Worm (Caenorhabditis elegans): Measurements from ENCODE around the gene B0507.5.

The B0507.5 gene

DNA sequence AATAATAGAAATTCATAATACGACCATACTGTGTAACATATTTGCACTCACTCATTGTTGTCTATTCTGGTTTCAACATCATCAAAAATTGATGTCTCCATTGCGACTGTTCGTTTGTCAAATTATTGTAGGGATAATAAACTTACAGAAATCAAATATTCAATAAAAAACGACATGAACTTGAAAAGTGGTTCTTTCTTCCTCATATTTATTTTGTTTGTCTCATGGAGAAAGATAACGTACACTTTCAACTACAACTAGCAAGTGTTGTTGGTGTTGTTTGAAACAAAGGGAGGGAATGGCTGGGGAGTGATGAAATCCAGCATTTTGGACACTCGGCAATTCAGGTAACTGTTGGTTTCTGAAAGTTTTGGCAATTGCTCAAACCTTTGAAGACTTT is 12.4 kb downstream of the B0507.5 start, which contains the start of gene B0507.9:
TSS of gene B0507.9 (minus strand) at position 101 of the 400 bp plus-strand sequence.
- no peak for TF ChIP-seq snpc-4 (tag; optimal IDR thresholded peaks at IDR 0.05)
- no peak for TF ChIP-seq Y55F3AM.14 (GFP tag; optimal IDR thresholded peaks at IDR 0.05)
- TF ChIP-seq egl-27 (tag; optimal IDR thresholded peaks at IDR 0.05): no peak
- no peak for TF ChIP-seq nhr-6 (tag; optimal IDR thresholded peaks at IDR 0.05)
- TF ChIP-seq mdl-1 (tag; optimal IDR thresholded peaks at IDR 0.05): no peak
- no peak for TF ChIP-seq C34F6.9 (tag; optimal IDR thresholded peaks at IDR 0.05)
- TF ChIP-seq ztf-1 (GFP tag; conservative IDR thresholded peaks at IDR 0.05): no peak
- TF ChIP-seq nhr-25 (tag; optimal IDR thresholded peaks at IDR 0.05): no peak
- no peak for TF ChIP-seq ztf-11 (tag; optimal IDR thresholded peaks at IDR 0.05)
- no peak for TF ChIP-seq gmeb-1 (tag; optimal IDR thresholded peaks at IDR 0.05)
- no peak for TF ChIP-seq skn-1 (tag; optimal IDR thresholded peaks at IDR 0.05)
- no peak for TF ChIP-seq lin-39 (tag; optimal IDR thresholded peaks at IDR 0.05)
- TF ChIP-seq nhr-21 (tag; optimal IDR thresholded peaks at IDR 0.05): no peak

DNA sequence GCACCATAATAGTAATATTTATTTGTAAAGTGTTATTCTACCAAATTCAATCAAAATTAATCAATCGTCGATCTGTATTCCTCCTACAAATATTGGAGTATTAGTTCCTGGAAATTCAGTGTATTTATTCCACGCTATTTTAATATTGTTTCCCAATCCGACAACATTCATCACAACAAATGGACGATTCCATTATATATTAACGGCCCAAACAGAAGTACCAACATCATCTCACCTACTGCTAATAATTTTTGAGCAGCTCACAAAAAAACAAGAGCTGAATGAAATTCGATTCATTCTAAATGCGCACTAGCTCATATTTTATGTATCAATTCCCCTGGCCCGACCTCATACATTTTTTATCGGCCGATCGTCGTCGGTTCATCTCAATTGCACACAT is 13.5 kb downstream of the B0507.5 start:
- TF ChIP-seq nhr-10 (tag; optimal IDR thresholded peaks at IDR 0.05) (no peak), unc-55 (GFP tag; optimal IDR thresholded peaks at IDR 0.05) (peak; percentile 44)

DNA sequence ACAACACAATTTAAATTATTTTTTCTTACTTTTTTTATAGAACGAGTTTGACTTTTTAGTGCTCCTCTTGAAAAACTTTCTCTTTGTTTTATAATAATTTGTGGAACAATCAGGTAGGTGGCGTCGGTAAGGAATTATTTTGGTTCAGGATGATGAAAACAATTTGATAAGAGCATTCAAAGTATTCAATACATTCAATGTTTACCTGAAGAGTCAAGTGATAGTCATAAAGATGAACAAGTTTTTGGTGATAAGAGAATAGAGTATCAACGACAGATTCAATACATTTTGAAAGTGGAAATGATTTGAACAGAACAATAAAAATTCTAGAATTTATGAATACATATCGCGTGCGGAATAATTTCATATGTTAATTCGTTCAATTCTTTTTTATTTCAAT is 14.0 kb downstream of the B0507.5 start:
- TF ChIP-seq C34F6.9 (tag; optimal IDR thresholded peaks at IDR 0.05) (no peak), sma-9 (GFP tag; optimal IDR thresholded peaks at IDR 0.05) (peak; percentile 34), sma-9 (tag; optimal IDR thresholded peaks at IDR 0.05) (no peak), crh-2 (tag; optimal IDR thresholded peaks at IDR 0.05) (peak; percentile 32), lin-11 (tag; optimal IDR thresholded peaks at IDR 0.05) (no peak), lin-39 (tag; optimal IDR thresholded peaks at IDR 0.05) (no peak), R02D3.7 (tag; optimal IDR thresholded peaks at IDR 0.05) (no peak), gmeb-1 (tag; optimal IDR thresholded peaks at IDR 0.05) (no peak), lsy-2 (tag; optimal IDR thresholded peaks at IDR 0.05) (no peak), ztf-1 (GFP tag; conservative IDR thresholded peaks at IDR 0.05) (no peak), sma-3 (GFP tag; optimal IDR thresholded peaks at IDR 0.05) (no peak), blmp-1 (tag; optimal IDR thresholded peaks at IDR 0.05; ENCODE audit: insufficient read depth) (no peak), ZK546.5 (tag; optimal IDR thresholded peaks at IDR 0.05) (no peak), ama-1 (optimal IDR thresholded peaks at IDR 0.05) (no peak), fos-1 (tag; optimal IDR thresholded peaks at IDR 0.05) (peak; percentile 63), egl-27 (tag; optimal IDR thresholded peaks at IDR 0.05) (no peak), nhr-23 (tag; optimal IDR thresholded peaks at IDR 0.05) (no peak), nhr-129 (tag; optimal IDR thresholded peaks at IDR 0.05) (no peak), nhr-21 (tag; optimal IDR thresholded peaks at IDR 0.05) (no peak), ceh-82 (tag; optimal IDR thresholded peaks at IDR 0.05) (no peak), mbf-1 (tag; optimal IDR thresholded peaks at IDR 0.05) (no peak), sem-4 (tag; optimal IDR thresholded peaks at IDR 0.05) (no peak)

DNA sequence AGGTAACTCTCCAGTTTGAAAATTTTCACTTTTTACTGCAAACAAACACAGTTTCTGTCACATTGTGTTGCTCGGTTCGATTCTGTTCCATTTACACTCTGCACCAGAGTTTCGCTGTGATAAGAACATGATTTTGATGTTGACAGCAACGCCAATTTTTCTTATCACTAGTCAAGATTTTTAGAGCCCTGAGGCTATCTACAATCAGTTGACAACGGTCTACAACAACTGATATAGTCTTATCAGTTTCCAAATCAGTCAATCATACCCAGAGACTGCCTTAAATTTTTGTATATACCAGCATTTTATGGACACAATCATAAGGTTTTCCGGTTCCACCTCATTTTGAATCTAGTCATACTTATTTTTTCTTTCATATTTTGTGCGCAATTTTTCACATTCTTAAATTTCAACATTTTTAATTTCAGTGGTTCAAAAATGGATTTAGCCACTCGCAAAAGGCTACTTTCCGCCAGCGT is 15.0 kb downstream of the B0507.5 start, which contains the start of gene B0507.3:
TSS of gene B0507.3 (plus strand) at position 429 of the 479 bp plus-strand sequence.
- TF ChIP-seq nhr-23 (tag; optimal IDR thresholded peaks at IDR 0.05) (no peak), F13H6.1 (tag; optimal IDR thresholded peaks at IDR 0.05) (peak; percentile 65), lin-13 (GFP tag; optimal IDR thresholded peaks at IDR 0.05) (no peak), gmeb-1 (tag; optimal IDR thresholded peaks at IDR 0.05) (peak; percentile 20), ztf-4 (tag; optimal IDR thresholded peaks at IDR 0.05) (no peak), crh-2 (tag; optimal IDR thresholded peaks at IDR 0.05) (peak; percentile 66), nhr-10 (tag; optimal IDR thresholded peaks at IDR 0.05) (no peak), ZK546.5 (tag; optimal IDR thresholded peaks at IDR 0.05) (no peak), dmd-4 (tag; optimal IDR thresholded peaks at IDR 0.05) (no peak), fos-1 (tag; optimal IDR thresholded peaks at IDR 0.05) (peak; percentile 98), ama-1 (optimal IDR thresholded peaks at IDR 0.05) (no peak), nhr-237 (tag; optimal IDR thresholded peaks at IDR 0.05) (no peak), sem-4 (tag; optimal IDR thresholded peaks at IDR 0.05) (no peak), nhr-77 (tag; optimal IDR thresholded peaks at IDR 0.05) (no peak), zag-1 (tag; optimal IDR thresholded peaks at IDR 0.05) (no peak), elt-3 (tag; optimal IDR thresholded peaks at IDR 0.05) (no peak), sma-3 (GFP tag; optimal IDR thresholded peaks at IDR 0.05) (peak; percentile 43), nhr-129 (tag; optimal IDR thresholded peaks at IDR 0.05) (no peak), Y55F3AM.14 (GFP tag; optimal IDR thresholded peaks at IDR 0.05) (no peak), egl-27 (tag; optimal IDR thresholded peaks at IDR 0.05) (peak; percentile 48), R02D3.7 (tag; optimal IDR thresholded peaks at IDR 0.05) (no peak), mbf-1 (tag; optimal IDR thresholded peaks at IDR 0.05) (no peak), nhr-12 (tag; optimal IDR thresholded peaks at IDR 0.05) (no peak), skn-1 (tag; optimal IDR thresholded peaks at IDR 0.05) (peak; percentile 50), lin-39 (tag; optimal IDR thresholded peaks at IDR 0.05) (no peak), sma-9 (GFP tag; optimal IDR thresholded peaks at IDR 0.05) (peak; percentile 91), sma-9 (tag; optimal IDR thresholded peaks at IDR 0.05) (no peak), nhr-11 (tag; optimal IDR thresholded peaks at IDR 0.05) (no peak), unc-55 (GFP tag; optimal IDR thresholded peaks at IDR 0.05) (no peak), ztf-11 (tag; optimal IDR thresholded peaks at IDR 0.05) (no peak), peb-1 (tag; optimal IDR thresholded peaks at IDR 0.05) (no peak), C34F6.9 (tag; optimal IDR thresholded peaks at IDR 0.05) (no peak)

Measured in whole organism, L2 larva.